Fruit fly (Drosophila melanogaster) whole organism, prepupa: ENCODE results near the gene CG7914.

ENCODE experiments used
- Blimp-1 ChIP-seq: fragments of 200-800 bp; sonication (Bioruptor generic); optimal IDR thresholded peaks from 3 replicates; lab custom pipeline; 2017; ENCODE audit warnings: missing biosample characterization, missing genetic modification characterization, mild to moderate bottlenecking, moderate library complexity, missing genetic modification reagents
- CG10631 ChIP-seq: fragments of 200-800 bp; sonication (Bioruptor generic); optimal IDR thresholded peaks from 2 replicates; lab custom pipeline; 2016; ENCODE audit warnings: missing biosample characterization, missing genetic modification characterization
- CG11762 ChIP-seq: fragments of 200-800 bp; sonication (Bioruptor generic); optimal IDR thresholded peaks from 3 replicates; lab custom pipeline; 2016; ENCODE audit warnings: missing biosample characterization, missing genetic modification characterization; ENCODE audit not compliant: insufficient read depth
- CG11902 ChIP-seq: fragments of 200-800 bp; sonication (Bioruptor generic); optimal IDR thresholded peaks from 3 replicates; lab custom pipeline; 2016; ENCODE audit warnings: missing biosample characterization, missing genetic modification characterization
- CG15336 ChIP-seq: fragments of 200-800 bp; sonication (Bioruptor generic); IDR thresholded peaks from 2 replicates; pipeline ENCODE4 v1.3.6; 2022; ENCODE audit warnings: missing biosample characterization, missing genetic modification characterization
- CG1621 ChIP-seq: fragments of 200-800 bp; sonication (Bioruptor generic); optimal IDR thresholded peaks from 3 replicates; lab custom pipeline; 2018; ENCODE audit warnings: missing biosample characterization, mild to moderate bottlenecking, missing genetic modification characterization
- CG16779 ChIP-seq: fragments of 200-800 bp; sonication (Bioruptor generic); optimal IDR thresholded peaks from 3 replicates; lab custom pipeline; 2017; ENCODE audit warnings: missing biosample characterization, mild to moderate bottlenecking, missing genetic modification characterization
- CG3032 ChIP-seq: fragments of 200-800 bp; optimal IDR thresholded peaks from 2 replicates; lab custom pipeline; 2019; ENCODE audit warnings: missing biosample characterization, mild to moderate bottlenecking, missing genetic modification characterization, moderate library complexity
- CG32006 ChIP-seq: fragments of 200-800 bp; sonication (Bioruptor generic); optimal IDR thresholded peaks from 3 replicates; lab custom pipeline; 2017; ENCODE audit warnings: missing biosample characterization, mild to moderate bottlenecking, missing genetic modification characterization
- CG6163 ChIP-seq: fragments of 200-800 bp; sonication (Bioruptor generic); IDR thresholded peaks from 3 replicates; pipeline ENCODE4 v1.3.6; 2022; ENCODE audit warnings: missing biosample characterization, missing genetic modification characterization
- CG6792 ChIP-seq: fragments of 200-800 bp; sonication (Bioruptor generic); optimal IDR thresholded peaks from 3 replicates; lab custom pipeline; 2016; ENCODE audit warnings: missing biosample characterization, missing genetic modification characterization
- CG6808 ChIP-seq: fragments of 200-800 bp; sonication (Bioruptor generic); optimal IDR thresholded peaks from 3 replicates; lab custom pipeline; 2017; ENCODE audit warnings: missing biosample characterization, missing genetic modification characterization, mild to moderate bottlenecking, moderate library complexity, missing genetic modification reagents
- CG6854 ChIP-seq: fragments of 200-800 bp; sonication (Bioruptor generic); optimal IDR thresholded peaks from 2 replicates; lab custom pipeline; 2017; ENCODE audit warnings: missing biosample characterization, mild to moderate bottlenecking, missing genetic modification characterization
- CG7368 ChIP-seq: fragments of 200-800 bp; sonication (Bioruptor generic); optimal IDR thresholded peaks from 3 replicates; lab custom pipeline; 2016; ENCODE audit warnings: missing biosample characterization, missing genetic modification characterization
- CG8319 ChIP-seq: fragments of 200-800 bp; sonication (Bioruptor generic); optimal IDR thresholded peaks from 3 replicates; lab custom pipeline; 2016; ENCODE audit warnings: missing biosample characterization, missing genetic modification characterization
- CG8632 ChIP-seq: fragments of 200-800 bp; sonication (Bioruptor generic); optimal IDR thresholded peaks from 3 replicates; lab custom pipeline; 2016; ENCODE audit warnings: missing biosample characterization, missing genetic modification characterization
- CG9139 ChIP-seq: fragments of 200-800 bp; sonication (Bioruptor generic); optimal IDR thresholded peaks from 3 replicates; lab custom pipeline; 2017; ENCODE audit warnings: missing biosample characterization, mild to moderate bottlenecking, missing genetic modification characterization
- Eip75B ChIP-seq: fragments of 200-800 bp; sonication (Bioruptor generic); optimal IDR thresholded peaks from 3 replicates; lab custom pipeline; 2016; ENCODE audit warnings: missing biosample characterization, missing genetic modification characterization
- Eip78C ChIP-seq: fragments of 200-800 bp; sonication (Bioruptor generic); peaks from one replicate; lab custom pipeline; 2016; ENCODE audit warnings: missing biosample characterization, missing genetic modification characterization
- Ets21C ChIP-seq: fragments of 200-800 bp; sonication (Bioruptor generic); optimal IDR thresholded peaks from 3 replicates; lab custom pipeline; 2016; ENCODE audit warnings: missing biosample characterization, missing genetic modification characterization
- Ets96B ChIP-seq: fragments of 200-800 bp; optimal IDR thresholded peaks from 2 replicates; lab custom pipeline; 2019; ENCODE audit warnings: missing biosample characterization, mild to moderate bottlenecking, missing genetic modification characterization, moderate library complexity
- Gug ChIP-seq: fragments of 200-800 bp; sonication (Bioruptor generic); IDR thresholded peaks from 2 replicates; pipeline ENCODE4 v1.3.6; 2022; ENCODE audit warnings: missing biosample characterization, missing genetic modification characterization
- Hr38 ChIP-seq: sonication (Bioruptor generic); optimal IDR thresholded peaks from 2 replicates; lab custom pipeline; 2016; ENCODE audit warnings: missing biosample characterization, missing genetic modification characterization
- Hr39 ChIP-seq: fragments of 200-800 bp; sonication (Bioruptor generic); optimal IDR thresholded peaks from 2 replicates; lab custom pipeline; 2016; ENCODE audit warnings: missing biosample characterization, missing genetic modification characterization
- Hr4 ChIP-seq: fragments of 200-800 bp; sonication (Bioruptor generic); optimal IDR thresholded peaks from 3 replicates; lab custom pipeline; 2016; ENCODE audit warnings: missing biosample characterization, missing genetic modification characterization
- Lpt ChIP-seq: fragments of 200-800 bp; sonication (Bioruptor generic); optimal IDR thresholded peaks from 3 replicates; lab custom pipeline; 2016; ENCODE audit warnings: missing biosample characterization, missing genetic modification characterization
- Met ChIP-seq: fragments of 200-800 bp; sonication (Bioruptor generic); optimal IDR thresholded peaks from 3 replicates; lab custom pipeline; 2016; ENCODE audit warnings: missing biosample characterization, missing genetic modification characterization
- OdsH ChIP-seq: fragments of 200-800 bp; sonication (Bioruptor generic); optimal IDR thresholded peaks from 3 replicates; lab custom pipeline; 2016; ENCODE audit warnings: missing biosample characterization, missing genetic modification characterization
- Smox ChIP-seq: fragments of 200-800 bp; sonication (Bioruptor generic); optimal IDR thresholded peaks from 3 replicates; lab custom pipeline; 2016; ENCODE audit warnings: missing biosample characterization, missing genetic modification characterization
- Sox102F ChIP-seq: fragments of 200-800 bp; sonication (Bioruptor generic); optimal IDR thresholded peaks from 2 replicates; lab custom pipeline; 2016; ENCODE audit warnings: missing biosample characterization, mild to moderate bottlenecking, missing genetic modification characterization
- Sox15 ChIP-seq: fragments of 200-800 bp; sonication (Bioruptor generic); optimal IDR thresholded peaks from 3 replicates; lab custom pipeline; 2016; ENCODE audit warnings: missing biosample characterization, missing genetic modification characterization
- achi ChIP-seq: fragments of 200-800 bp; sonication (Bioruptor generic); optimal IDR thresholded peaks from 3 replicates; lab custom pipeline; 2016; ENCODE audit warnings: missing biosample characterization, missing genetic modification characterization
- acj6 ChIP-seq: fragments of 200-800 bp; sonication (Bioruptor generic); optimal IDR thresholded peaks from 3 replicates; lab custom pipeline; 2016; ENCODE audit warnings: missing biosample characterization, missing genetic modification characterization
- cyc ChIP-seq: fragments of 200-800 bp; sonication (Bioruptor generic); optimal IDR thresholded peaks from 3 replicates; lab custom pipeline; 2016; ENCODE audit warnings: missing biosample characterization, missing genetic modification characterization
- dac ChIP-seq: fragments of 200-800 bp; sonication (Bioruptor generic); optimal IDR thresholded peaks from 2 replicates; lab custom pipeline; 2017; ENCODE audit warnings: missing biosample characterization, mild to moderate bottlenecking, missing genetic modification characterization
- eg ChIP-seq: fragments of 200-800 bp; sonication (Bioruptor generic); IDR thresholded peaks from 3 replicates; pipeline ENCODE4 v1.3.6; 2022; ENCODE audit warnings: missing biosample characterization, missing genetic modification characterization
- esn ChIP-seq: fragments of 200-800 bp; sonication (Bioruptor generic); optimal IDR thresholded peaks from 2 replicates; lab custom pipeline; 2016; ENCODE audit warnings: missing biosample characterization, mild to moderate bottlenecking, missing genetic modification characterization, moderate library complexity
- fd59A ChIP-seq: fragments of 200-800 bp; sonication (Bioruptor generic); optimal IDR thresholded peaks from 2 replicates; lab custom pipeline; 2017; ENCODE audit warnings: missing biosample characterization, mild to moderate bottlenecking, missing genetic modification characterization, missing genetic modification reagents
- fd85E ChIP-seq: fragments of 200-800 bp; sonication (Bioruptor generic); optimal IDR thresholded peaks from 3 replicates; lab custom pipeline; 2016; ENCODE audit warnings: missing biosample characterization, missing genetic modification characterization
- fkh ChIP-seq: fragments of 200-800 bp; sonication (Bioruptor generic); optimal IDR thresholded peaks from 3 replicates; lab custom pipeline; 2017; ENCODE audit warnings: missing biosample characterization, mild to moderate bottlenecking, missing genetic modification characterization, moderate library complexity
- net ChIP-seq: fragments of 200-800 bp; sonication (Bioruptor generic); optimal IDR thresholded peaks from 3 replicates; lab custom pipeline; 2016; ENCODE audit warnings: missing biosample characterization, missing genetic modification characterization
- pdm3 ChIP-seq: fragments of 200-800 bp; sonication (Bioruptor generic); optimal IDR thresholded peaks from 3 replicates; lab custom pipeline; 2016; ENCODE audit warnings: missing biosample characterization, missing genetic modification characterization
- ss ChIP-seq, 2 experiments: fragments of 200-800 bp; sonication (Bioruptor generic); optimal IDR thresholded peaks; 2 replicates in 1 of 2; 3 replicates in 1 of 2; lab custom pipeline; 2017 to 2018; ENCODE audit warnings: mild to moderate bottlenecking in 2 of 2, missing biosample characterization in 2 of 2, missing genetic modification characterization in 2 of 2, moderate library complexity in 1 of 2
- svp ChIP-seq: fragments of 200-800 bp; sonication (Bioruptor generic); peaks from one replicate; lab custom pipeline; 2016; ENCODE audit warnings: missing biosample characterization, missing genetic modification characterization
- topi ChIP-seq: fragments of 200-800 bp; sonication (Bioruptor generic); optimal IDR thresholded peaks from 3 replicates; lab custom pipeline; 2016; ENCODE audit warnings: missing biosample characterization, missing genetic modification characterization
- vri ChIP-seq: fragments of 200-800 bp; sonication (Bioruptor generic); optimal IDR thresholded peaks from 3 replicates; lab custom pipeline; 2016; ENCODE audit warnings: missing biosample characterization, mild to moderate bottlenecking, missing genetic modification characterization

The CG7914 gene

DNA sequence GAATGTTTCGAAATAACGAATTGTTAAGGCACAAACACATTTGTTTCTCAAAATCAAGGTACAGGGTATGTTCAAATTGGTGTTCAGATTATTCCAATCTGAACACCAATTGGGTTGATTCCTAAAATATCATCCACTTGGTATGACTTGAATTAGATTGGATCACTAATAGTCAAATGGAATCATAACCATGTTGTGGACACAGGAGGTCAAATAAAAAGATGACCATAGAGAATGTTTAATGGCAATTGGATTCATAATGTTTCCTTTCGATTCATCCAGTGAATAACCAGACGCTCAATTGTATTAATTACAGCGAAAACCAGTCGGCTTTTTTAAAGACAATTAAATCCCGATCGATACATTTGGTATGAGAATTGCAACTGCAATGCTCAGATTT is 2.2 kb downstream of the CG7914 start:
- TF ChIP-seq Gug (GFP tag; lab: Robert Waterston, UW) (no peak), Hr38 (GFP tag; lab: Kevin White, UChicago) (no peak), vri (GFP tag; lab: Kevin White, UChicago) (no peak), cyc (GFP tag; lab: Kevin White, UChicago) (no peak), CG15336 (GFP tag; lab: Robert Waterston, UW) (no peak), Ets96B (no peak), Eip75B (GFP tag; lab: Kevin White, UChicago) (no peak), CG8319 (GFP tag; lab: Kevin White, UChicago) (no peak), Lpt (GFP tag; lab: Kevin White, UChicago) (no peak), Sox15 (no peak), dac (no peak), Eip78C (GFP tag; lab: Kevin White, UChicago) (no peak), CG11902 (no peak), acj6 (GFP tag; lab: Kevin White, UChicago) (no peak), net (GFP tag; lab: Kevin White, UChicago) (no peak), esn (GFP tag; lab: Kevin White, UChicago) (no peak), Hr4 (GFP tag; lab: Kevin White, UChicago) (no peak), CG7368 (GFP tag; lab: Kevin White, UChicago) (no peak), pdm3 (GFP tag; lab: Kevin White, UChicago) (no peak), CG32006 (no peak)

DNA sequence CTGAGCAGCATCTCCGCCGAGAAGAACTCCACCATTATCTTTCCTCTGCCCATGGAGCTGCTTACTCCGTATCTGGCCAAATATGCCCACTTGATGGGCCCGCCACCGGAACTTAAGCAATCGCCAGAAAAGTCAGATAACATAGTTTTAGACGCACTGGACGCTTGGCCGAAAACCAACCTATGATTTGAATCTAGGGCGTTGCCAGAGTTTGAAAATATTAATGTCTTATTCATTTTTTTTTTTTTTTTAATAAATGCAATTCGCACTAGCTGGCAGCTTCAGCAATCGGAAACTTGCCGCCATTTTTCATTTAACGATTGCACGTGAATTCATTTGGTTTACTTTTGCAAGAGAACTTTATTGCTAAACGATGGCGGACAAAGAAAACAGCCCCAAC is 3.3 kb downstream of the CG7914 start, which contains the start of gene HP1D3csd:
TSS of gene HP1D3csd (plus strand) at position 312 of the 400 bp plus-strand sequence.
- TF ChIP-seq ss (GFP tag; optimal IDR thresholded peaks at IDR 0.05; lab: Kevin White, UChicago) = peak in 1 of 2 experiments; percentile 10
- peak; percentile 63; the same call in 2 of the 3 replicates for TF ChIP-seq CG6163 (GFP tag; lab: Robert Waterston, UW)
- TF ChIP-seq OdsH (GFP tag; lab: Kevin White, UChicago) = no peak
- TF ChIP-seq CG3032 (tag; lab: Kevin White, UChicago) = peak; percentile 10
- no peak for TF ChIP-seq svp
- no peak for TF ChIP-seq CG9139
- TF ChIP-seq Gug (GFP tag; lab: Robert Waterston, UW) = peak; percentile 22; the same call in 1 of the 2 replicates
- peak; percentile 48; the same call in 2 of the 3 replicates for TF ChIP-seq eg (GFP tag; lab: Robert Waterston, UW)
- no peak for TF ChIP-seq Blimp-1 (GFP tag; lab: Kevin White, UChicago)
- TF ChIP-seq Eip78C (GFP tag; lab: Kevin White, UChicago) = peak; percentile 74

DNA sequence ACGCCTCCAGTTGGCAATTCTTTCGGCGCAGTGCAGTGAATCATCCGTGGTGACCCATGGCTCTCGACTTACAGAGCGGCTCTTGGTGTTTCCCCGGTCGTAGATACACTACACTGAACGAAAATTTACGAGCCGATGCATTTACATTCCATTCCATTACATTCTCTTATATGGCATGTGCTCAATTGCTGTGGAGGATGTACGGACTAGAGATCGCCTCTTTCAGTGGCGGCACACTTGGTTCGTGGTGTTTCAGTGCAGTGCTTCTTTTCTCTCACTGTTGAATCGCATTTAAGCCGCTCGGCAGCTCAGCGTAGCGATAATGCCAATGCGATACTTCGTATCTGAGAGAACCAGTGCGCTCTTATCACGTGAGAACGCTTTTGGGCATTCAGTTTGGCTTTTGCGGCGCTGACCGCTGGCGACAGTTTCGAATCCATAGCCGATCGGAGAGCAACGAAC is 5.6 kb downstream of the CG7914 start, which contains the start of gene Mec2:
TSS of gene Mec2 (plus strand) at position 412 of the 462 bp plus-strand sequence.
- TF ChIP-seq cyc (GFP tag; lab: Kevin White, UChicago) (peak; percentile 72), net (GFP tag; lab: Kevin White, UChicago) (peak; percentile 69), CG6854 (GFP tag; lab: Kevin White, UChicago) (no peak), Smox (GFP tag; lab: Kevin White, UChicago) (peak; percentile 82), ss (GFP tag; optimal IDR thresholded peaks at IDR 0.05; lab: Kevin White, UChicago) (peak; percentile 12 to 71), CG32006 (peak; percentile 75), CG6808 (GFP tag; lab: Kevin White, UChicago) (peak; percentile 57), fd85E (GFP tag; lab: Kevin White, UChicago) (no peak), acj6 (GFP tag; lab: Kevin White, UChicago) (peak; percentile 78), CG15336 (GFP tag; lab: Robert Waterston, UW) (peak; percentile 65), Hr39 (GFP tag; lab: Kevin White, UChicago) (peak; percentile 85), Sox102F (peak; percentile 79), Gug (GFP tag; lab: Robert Waterston, UW) (peak; percentile 45), Met (GFP tag; lab: Kevin White, UChicago) (peak; percentile 80), CG6163 (GFP tag; lab: Robert Waterston, UW) (peak; percentile 82), CG8632 (peak; percentile 72), CG10631 (GFP tag; lab: Kevin White, UChicago) (peak; percentile 72), fd59A (GFP tag; lab: Kevin White, UChicago) (peak; percentile 63), CG3032 (tag; lab: Kevin White, UChicago) (peak; percentile 61), fkh (no peak), svp (peak; percentile 99), CG1621 (tag; lab: Kevin White, UChicago) (peak; percentile 74), Ets21C (GFP tag; lab: Kevin White, UChicago) (peak; percentile 77), Sox15 (peak; percentile 64), Hr4 (GFP tag; lab: Kevin White, UChicago) (peak; percentile 73), Blimp-1 (GFP tag; lab: Kevin White, UChicago) (peak; percentile 43), CG11762 (GFP tag; lab: Kevin White, UChicago) (peak; percentile 37), topi (peak; percentile 72), CG6792 (GFP tag; lab: Kevin White, UChicago) (peak; percentile 83), Eip78C (GFP tag; lab: Kevin White, UChicago) (peak; percentile 91), Eip75B (GFP tag; lab: Kevin White, UChicago) (peak; percentile 77), achi (GFP tag; lab: Kevin White, UChicago) (peak; percentile 62), CG16779 (tag; lab: Kevin White, UChicago) (peak; percentile 52), pdm3 (GFP tag; lab: Kevin White, UChicago) (peak; percentile 85)
